Fruit fly (Drosophila melanogaster): ENCODE results near the gene Ag5r.

Ag5r gene

DNA sequence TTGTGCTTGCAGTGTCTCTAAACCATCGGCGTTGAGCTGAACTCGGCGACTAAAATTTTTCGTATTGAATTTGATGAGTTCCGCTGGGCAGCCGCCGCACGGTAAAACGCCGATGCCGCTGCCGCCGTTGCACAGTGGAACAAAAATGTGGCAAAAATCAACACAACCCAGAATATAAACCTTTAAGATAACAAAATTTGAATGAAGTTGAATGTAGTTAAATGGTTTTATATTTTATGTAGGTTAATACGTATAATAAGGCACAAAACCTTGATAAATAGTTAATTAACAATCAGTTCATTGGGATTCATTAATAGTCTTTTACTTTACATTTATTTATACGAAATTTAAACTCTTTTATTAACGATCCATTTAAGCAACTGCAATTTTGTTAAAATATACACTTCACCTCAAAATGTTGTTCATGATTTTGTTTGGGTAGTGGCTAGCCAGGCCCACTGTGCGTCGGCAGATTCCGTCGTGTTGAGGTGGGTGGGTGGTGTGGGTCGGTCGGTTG lies 20.6 kb downstream of the Ag5r start, which contains the start of gene CG15890:
Gene CG15890 (minus strand): TSS at position 51 of the 517 bp plus-strand sequence.
- TF ChIP-seq CG8478 (optimal IDR thresholded peaks at IDR 0.05) (no peak), CTCF (optimal IDR thresholded peaks at IDR 0.05) (no peak)

DNA sequence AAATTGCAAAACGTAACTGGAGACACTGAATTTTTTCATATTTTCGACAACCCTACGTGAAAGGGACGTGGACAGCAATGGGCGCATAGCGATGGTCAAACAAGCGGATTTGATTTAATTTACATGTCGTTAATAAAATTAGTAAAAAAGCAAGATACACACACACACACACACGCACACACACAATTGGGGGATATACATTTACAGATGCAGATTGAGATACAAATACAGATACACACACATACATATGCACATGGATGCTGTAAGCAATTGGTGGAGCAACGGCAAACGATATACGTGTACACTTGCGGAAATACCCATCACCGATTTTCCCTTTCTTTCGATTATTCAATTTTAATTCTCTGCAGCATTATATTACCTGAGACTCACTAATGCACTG lies 21.3 kb downstream of the Ag5r start:
- TF ChIP-seq CG8478 (optimal IDR thresholded peaks at IDR 0.05) (no peak), CTCF (optimal IDR thresholded peaks at IDR 0.05) (no peak)

DNA sequence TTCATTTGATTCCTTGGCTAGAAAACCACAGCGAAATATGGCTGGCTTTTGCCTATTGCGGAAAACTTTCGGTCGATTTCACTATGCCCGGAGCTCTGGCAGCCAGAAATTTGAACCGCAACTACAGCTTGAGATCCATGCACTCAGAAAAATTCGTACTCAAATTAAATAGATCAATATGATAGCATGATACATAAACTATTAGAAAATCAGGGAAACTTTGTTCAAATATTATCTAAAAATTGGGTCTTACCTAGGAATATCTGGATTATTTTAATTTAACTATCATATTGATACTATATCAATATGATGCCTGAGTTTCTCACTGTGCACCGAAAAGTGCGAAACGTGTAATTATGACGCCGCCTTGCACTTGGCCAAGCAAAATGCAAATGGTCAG lies 35.2 kb downstream of the Ag5r start:
- no peak for TF ChIP-seq CG8478 (optimal IDR thresholded peaks at IDR 0.05)
- TF ChIP-seq CTCF (optimal IDR thresholded peaks at IDR 0.05) = no peak

DNA sequence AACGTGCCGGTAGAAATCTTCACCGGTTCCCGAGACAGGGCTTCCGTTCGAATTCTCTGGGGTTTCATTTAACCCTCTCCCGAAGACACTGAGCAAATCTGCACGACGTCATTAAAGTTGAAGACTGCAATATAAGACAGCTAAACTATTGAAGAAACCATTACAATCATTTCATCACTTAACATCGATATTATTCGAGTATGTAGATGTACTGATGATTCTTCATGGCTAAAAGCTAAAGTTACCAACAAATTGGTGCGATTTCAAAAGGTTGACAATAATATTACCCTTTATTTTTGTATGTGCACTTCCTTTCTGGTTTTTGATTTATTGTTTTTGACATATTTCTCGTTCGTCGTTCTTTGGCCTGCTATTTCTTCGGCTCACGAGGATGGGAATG lies 35.9 kb downstream of the Ag5r start:
- TF ChIP-seq CG8478 (optimal IDR thresholded peaks at IDR 0.05) = no peak
- no peak for TF ChIP-seq CTCF (optimal IDR thresholded peaks at IDR 0.05)

DNA sequence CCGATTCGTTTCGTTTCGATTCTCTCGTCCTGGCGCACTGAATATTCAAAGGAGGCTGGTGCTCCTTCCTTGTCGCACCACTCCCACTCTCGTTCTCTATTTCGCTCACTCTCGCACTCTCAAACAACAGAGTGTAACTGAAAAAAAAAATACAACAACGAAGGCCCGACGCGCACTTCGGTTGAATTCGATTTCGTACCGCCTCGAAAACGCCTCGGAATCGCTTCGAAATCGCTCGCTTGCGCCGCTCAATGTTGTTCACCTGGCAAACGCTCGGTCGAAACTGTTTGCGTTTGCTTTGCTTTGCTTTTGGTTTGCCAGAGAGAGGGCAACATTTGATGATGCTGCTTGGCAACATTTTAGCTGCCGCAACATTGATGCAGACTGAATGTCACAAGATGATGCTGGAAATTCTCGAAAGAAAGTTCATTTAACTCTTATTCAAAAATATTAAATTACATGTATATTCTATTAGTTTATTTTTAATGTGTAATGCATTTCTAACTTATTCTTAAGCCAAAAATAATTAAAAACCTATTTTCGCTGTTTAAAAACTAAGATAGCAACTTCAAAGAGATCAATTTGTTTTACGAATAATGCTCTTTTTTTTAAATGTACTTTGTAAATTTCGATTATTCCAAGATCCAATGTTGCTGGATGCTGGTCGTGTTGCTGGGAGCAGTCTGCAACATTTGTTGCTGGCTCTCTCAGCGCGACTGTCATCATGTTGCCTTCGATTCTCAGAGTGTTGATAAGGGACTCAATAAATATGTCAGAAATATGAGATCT lies 37.1 kb downstream of the Ag5r start, which contains the start of gene NetB:
Gene NetB (minus strand): TSS at position 291 of the 789 bp plus-strand sequence.
- no peak for TF ChIP-seq CG8478 (optimal IDR thresholded peaks at IDR 0.05)

DNA sequence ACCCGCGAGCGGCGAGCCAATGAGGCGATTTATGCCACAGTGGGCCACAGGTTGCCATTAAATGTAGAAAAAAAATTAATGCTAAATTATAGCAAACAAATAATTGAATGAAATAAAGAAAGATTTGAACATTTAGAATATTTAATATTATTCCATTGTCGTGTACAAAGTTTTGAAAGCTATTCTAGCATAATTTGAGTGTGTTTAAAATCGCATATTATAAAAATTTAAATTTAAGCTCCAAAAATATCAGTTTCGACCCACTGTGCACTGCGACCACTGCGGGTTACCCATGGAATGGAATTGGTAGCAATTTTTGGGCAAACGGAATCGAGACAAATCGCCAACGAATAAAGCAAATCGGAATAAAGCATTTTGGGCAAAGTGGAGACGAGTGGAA lies 42.5 kb downstream of the Ag5r start:
- TF ChIP-seq CG8478 (optimal IDR thresholded peaks at IDR 0.05) (no peak), CTCF (optimal IDR thresholded peaks at IDR 0.05) (no peak)

DNA sequence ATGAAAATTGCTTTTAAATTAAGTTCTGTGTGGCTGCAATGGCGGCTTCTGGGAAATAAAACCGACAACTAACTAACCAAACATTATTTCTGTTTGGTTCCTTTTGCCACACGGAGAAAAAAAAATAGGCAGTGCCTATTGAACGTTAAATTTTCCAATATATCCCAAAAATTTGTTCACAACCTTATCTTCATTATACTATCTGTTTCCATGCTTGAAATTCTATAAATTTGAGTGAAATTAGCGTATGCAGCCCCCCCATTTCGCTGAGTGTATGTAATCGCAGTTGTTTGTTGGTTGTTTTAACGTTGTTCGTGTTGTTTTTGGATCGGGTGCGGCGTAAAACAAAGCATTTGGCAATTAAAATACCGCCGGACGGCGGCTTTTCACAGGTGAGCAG lies 47.9 kb downstream of the Ag5r start:
- TF ChIP-seq CG8478 (optimal IDR thresholded peaks at IDR 0.05) (no peak), CTCF (optimal IDR thresholded peaks at IDR 0.05) (no peak)

Measured in S2 (cell line).